Worm (Caenorhabditis elegans) whole organism, young adult: ENCODE data around the gene frm-2.

ENCODE experiments used
- B0336.3 ChIP-seq: fragments of 200-800 bp; sonication (Bioruptor generic); IDR thresholded peaks from 2 replicates; pipeline ENCODE4 v1.3.6; 2022; ENCODE audit warnings: missing genetic modification characterization, missing compliant biosample characterization
- F10E7.11 ChIP-seq: sonication (generic microtip); optimal IDR thresholded peaks from 2 replicates; lab custom pipeline; 2017; ENCODE audit warnings: mild to moderate bottlenecking, missing genetic modification characterization, moderate library complexity, missing compliant biosample characterization
- F37B4.10 ChIP-seq: fragments of 200-800 bp; sonication (Bioruptor generic); IDR thresholded peaks from 2 replicates; pipeline ENCODE4 v1.3.6; 2022; ENCODE audit warnings: missing genetic modification characterization, missing compliant biosample characterization
- F39B2.1 ChIP-seq: fragments of 200-800 bp; sonication (Bioruptor generic); IDR thresholded peaks from 2 replicates; pipeline ENCODE4 v1.3.6; 2022; ENCODE audit warnings: missing genetic modification reagents, missing genetic modification characterization, missing compliant biosample characterization
- F49E8.2 ChIP-seq: sonication (generic microtip); optimal IDR thresholded peaks from 3 replicates; lab custom pipeline; 2017; ENCODE audit warnings: missing genetic modification characterization, mild to moderate bottlenecking, missing compliant biosample characterization, antibody characterized with exemption, moderate library complexity; ENCODE audit not compliant: insufficient read depth
- F55B11.4 ChIP-seq: sonication (generic microtip); optimal IDR thresholded peaks from 2 replicates; lab custom pipeline; 2016; ENCODE audit warnings: missing compliant biosample characterization, missing genetic modification characterization, borderline replicate concordance; ENCODE audit not compliant: insufficient read depth
- K11D2.4 ChIP-seq: fragments of 200-800 bp; sonication (Bioruptor generic); IDR thresholded peaks from 2 replicates; pipeline ENCODE4 v1.3.6; 2022; ENCODE audit warnings: missing genetic modification reagents, missing genetic modification characterization, missing compliant biosample characterization
- K12H6.12 ChIP-seq: fragments of 200-800 bp; sonication (Bioruptor generic); optimal IDR thresholded peaks from 2 replicates; lab custom pipeline; 2018; ENCODE audit warnings: mild to moderate bottlenecking, missing genetic modification characterization, missing compliant biosample characterization
- T07F8.4 ChIP-seq: sonication (generic microtip); optimal IDR thresholded peaks from 2 replicates; lab custom pipeline; 2016; ENCODE audit warnings: mild to moderate bottlenecking, missing genetic modification characterization, moderate library complexity, missing compliant biosample characterization
- T26A5.8 ChIP-seq: sonication (generic microtip); optimal IDR thresholded peaks from 2 replicates; lab custom pipeline; 2016; ENCODE audit warnings: missing genetic modification characterization, missing compliant biosample characterization
- Y53G8AR.9 ChIP-seq: fragments of 200-800 bp; sonication (Bioruptor generic); conservative IDR thresholded peaks from 2 replicates; pipeline ENCODE4 v1.3.6; 2022; ENCODE audit warnings: missing genetic modification reagents, missing genetic modification characterization, missing compliant biosample characterization
- Y56A3A.18 ChIP-seq: fragments of 200-800 bp; sonication (Bioruptor generic); IDR thresholded peaks from 2 replicates; pipeline ENCODE4 v1.3.6; 2022; ENCODE audit warnings: missing genetic modification reagents, missing genetic modification characterization, missing compliant biosample characterization
- aptf-3 ChIP-seq: fragments of 200-800 bp; sonication (Bioruptor generic); IDR thresholded peaks from 2 replicates; pipeline ENCODE4 v1.3.6; 2022; ENCODE audit warnings: missing genetic modification characterization, missing compliant biosample characterization
- bed-2 ChIP-seq: fragments of 200-800 bp; sonication (Bioruptor generic); IDR thresholded peaks from 2 replicates; pipeline ENCODE4 v1.3.6; 2022; ENCODE audit warnings: missing genetic modification reagents, missing genetic modification characterization, missing compliant biosample characterization
- ccch-3 ChIP-seq: fragments of 200-800 bp; sonication (Bioruptor generic); optimal IDR thresholded peaks from 2 replicates; lab custom pipeline; 2018; ENCODE audit warnings: mild to moderate bottlenecking, missing genetic modification characterization, missing compliant biosample characterization
- cebp-1 ChIP-seq, 2 experiments: fragments of 200-800 bp in 1 of 2; sonication (Bioruptor generic) in 1 of 2; sonication (generic microtip) in 1 of 2; IDR thresholded peaks in 1 of 2; optimal IDR thresholded peaks in 1 of 2; 2 replicates each; pipeline versions ENCODE4 v1.3.6 to Lab custom; 2017 to 2022; ENCODE audit warnings: missing compliant biosample characterization in 2 of 2, missing genetic modification characterization in 2 of 2, mild to moderate bottlenecking in 1 of 2, missing genetic modification reagents in 1 of 2, moderate library complexity in 1 of 2
- ceh-40 ChIP-seq: fragments of 200-800 bp; sonication (Bioruptor generic); IDR thresholded peaks from 2 replicates; pipeline ENCODE4 v1.3.6; 2022; ENCODE audit warnings: missing genetic modification characterization, missing compliant biosample characterization
- ceh-79 ChIP-seq: sonication (generic microtip); optimal IDR thresholded peaks from 2 replicates; lab custom pipeline; 2017; ENCODE audit warnings: mild to moderate bottlenecking, missing genetic modification characterization, missing compliant biosample characterization
- die-1 ChIP-seq: sonication (generic microtip); optimal IDR thresholded peaks from 2 replicates; lab custom pipeline; 2016; ENCODE audit warnings: missing genotype, mild to moderate bottlenecking, missing genetic modification characterization, missing compliant biosample characterization
- dox-1 ChIP-seq: fragments of 200-800 bp; sonication (Bioruptor generic); IDR thresholded peaks from 2 replicates; pipeline ENCODE4 v1.3.6; 2022; ENCODE audit warnings: missing genetic modification reagents, missing genetic modification characterization, missing compliant biosample characterization
- egrh-3 ChIP-seq: fragments of 200-800 bp; sonication (Bioruptor generic); IDR thresholded peaks from 2 replicates; pipeline ENCODE4 v1.3.6; 2022; ENCODE audit warnings: missing genetic modification reagents, missing genetic modification characterization, missing compliant biosample characterization
- ekl-4 ChIP-seq: fragments of 200-800 bp; sonication (Bioruptor generic); IDR thresholded peaks from 2 replicates; pipeline ENCODE4 v1.3.6; 2022; ENCODE audit warnings: missing genetic modification reagents, missing genetic modification characterization, missing compliant biosample characterization
- hmg-1.2 ChIP-seq: fragments of 200-800 bp; sonication (Bioruptor generic); IDR thresholded peaks from 2 replicates; pipeline ENCODE4 v1.3.6; 2022; ENCODE audit warnings: missing genetic modification reagents, missing genetic modification characterization, missing compliant biosample characterization
- hsf-1 ChIP-seq: fragments of 200-800 bp; sonication (Bioruptor generic); IDR thresholded peaks from 2 replicates; pipeline ENCODE4 v1.3.6; 2022; ENCODE audit warnings: missing genetic modification reagents, missing genetic modification characterization, missing compliant biosample characterization
- lin-26 ChIP-seq: fragments of 200-800 bp; sonication (Bioruptor generic); IDR thresholded peaks from 2 replicates; pipeline ENCODE4 v1.3.6; 2022; ENCODE audit warnings: missing genetic modification reagents, missing genetic modification characterization, missing compliant biosample characterization
- lsl-1 ChIP-seq: fragments of 200-800 bp; sonication (Bioruptor generic); optimal IDR thresholded peaks from 2 replicates; lab custom pipeline; 2018; ENCODE audit warnings: mild to moderate bottlenecking, missing genetic modification characterization, moderate library complexity, missing compliant biosample characterization
- madf-10 ChIP-seq: sonication (generic microtip); optimal IDR thresholded peaks from 2 replicates; lab custom pipeline; 2016; ENCODE audit warnings: mild to moderate bottlenecking, missing genetic modification characterization, missing compliant biosample characterization
- madf-3 ChIP-seq: fragments of 200-800 bp; sonication (Bioruptor generic); IDR thresholded peaks from 2 replicates; pipeline ENCODE4 v1.3.6; 2022; ENCODE audit warnings: missing genetic modification reagents, missing genetic modification characterization, missing compliant biosample characterization
- madf-6 ChIP-seq: fragments of 200-800 bp; sonication (Bioruptor generic); IDR thresholded peaks from 2 replicates; pipeline ENCODE4 v1.3.6; 2022; ENCODE audit warnings: missing genetic modification reagents, missing genetic modification characterization, missing compliant biosample characterization
- madf-8 ChIP-seq: fragments of 200-800 bp; sonication (Bioruptor generic); conservative IDR thresholded peaks from 2 replicates; pipeline ENCODE4 v1.3.6; 2022; ENCODE audit warnings: missing genetic modification reagents, missing genetic modification characterization, missing compliant biosample characterization
- nhr-80 ChIP-seq: sonication (generic microtip); optimal IDR thresholded peaks from 2 replicates; lab custom pipeline; 2016; ENCODE audit warnings: missing genetic modification characterization, missing compliant biosample characterization
- pha-4 ChIP-seq: fragments of 150-350 bp; sonication (generic microtip); optimal IDR thresholded peaks from 2 replicates; lab custom pipeline; 2014; ENCODE audit warnings: missing biosample characterization, missing genetic modification reagents, missing genetic modification characterization
- repo-1 ChIP-seq: sonication (generic microtip); optimal IDR thresholded peaks from 2 replicates; lab custom pipeline; 2017; ENCODE audit warnings: mild to moderate bottlenecking, missing genetic modification characterization, missing compliant biosample characterization
- sdz-38 ChIP-seq: sonication (generic microtip); optimal IDR thresholded peaks from 2 replicates; lab custom pipeline; 2016; ENCODE audit warnings: missing genotype, missing genetic modification characterization, missing compliant biosample characterization
- sea-2 ChIP-seq: fragments of 200-800 bp; sonication (Bioruptor generic); IDR thresholded peaks from 2 replicates; pipeline ENCODE4 v1.3.6; 2022; ENCODE audit warnings: missing genetic modification characterization, missing compliant biosample characterization
- snpc-1.3 ChIP-seq: sonication (generic microtip); optimal IDR thresholded peaks from 2 replicates; lab custom pipeline; 2017; ENCODE audit warnings: missing genetic modification characterization, mild to moderate bottlenecking, missing compliant biosample characterization, antibody characterized with exemption, moderate library complexity, missing genotype, missing genetic modification reagents; ENCODE audit not compliant: insufficient read depth
- snpc-4 ChIP-seq, 5 experiments: fragments of 150-350 bp in 1 of 5; sonication (generic microtip) in 4 of 5; optimal IDR thresholded peaks; 2 replicates each; lab custom pipeline; 2014 to 2018; ENCODE audit warnings: missing genetic modification characterization in 5 of 5, missing biosample characterization in 3 of 5, antibody characterized with exemption in 2 of 5, mild to moderate bottlenecking in 2 of 5, missing compliant biosample characterization in 2 of 5, missing genotype in 2 of 5, moderate library complexity in 2 of 5, missing genetic modification reagents in 1 of 5
- tlf-1 ChIP-seq: fragments of 200-800 bp; sonication (Bioruptor generic); optimal IDR thresholded peaks from 2 replicates; lab custom pipeline; 2018; ENCODE audit warnings: mild to moderate bottlenecking, missing genetic modification characterization, missing compliant biosample characterization
- unc-62 ChIP-seq: fragments of 150-350 bp; optimal IDR thresholded peaks from 2 replicates; lab custom pipeline; 2014; ENCODE audit warnings: missing biosample characterization, missing genetic modification reagents, missing genetic modification characterization
- zfh-2 ChIP-seq: fragments of 200-800 bp; sonication (Bioruptor generic); conservative IDR thresholded peaks from 2 replicates; pipeline ENCODE4 v1.3.6; 2022; ENCODE audit warnings: missing genetic modification reagents, missing genetic modification characterization, missing compliant biosample characterization
- ztf-6 ChIP-seq: fragments of 200-800 bp; sonication (Bioruptor generic); IDR thresholded peaks from 2 replicates; pipeline ENCODE4 v1.3.6; 2022; ENCODE audit warnings: missing genetic modification reagents, missing genetic modification characterization, missing compliant biosample characterization

frm-2 gene

ce11 chrIII:5964058-5964632, 17.8 kb downstream of the frm-2 start:
- TF ChIP-seq T26A5.8 (tag; lab: Kevin White, UChicago) (no peak), F10E7.11 (no peak), hmg-1.2 (GFP tag; lab: Robert Waterston, UW) (peak; percentile 28; the same call in 1 of the 2 replicates), aptf-3 (no peak), nhr-80 (tag; lab: Kevin White, UChicago) (peak; percentile 79)

ce11 chrIII:5961560-5961959, 20.4 kb downstream of the frm-2 start:
- TF ChIP-seq hmg-1.2 (GFP tag; lab: Robert Waterston, UW), result no peak
- no peak for TF ChIP-seq lin-26
- no peak for TF ChIP-seq ceh-40 (GFP tag; lab: Robert Waterston, UW)
- no peak for TF ChIP-seq madf-3 (GFP tag; lab: Robert Waterston, UW)

ce11 chrIII:5959049-5959448, 22.9 kb downstream of the frm-2 start:
- TF ChIP-seq zfh-2 (no peak), F39B2.1 (GFP tag; lab: Robert Waterston, UW) (no peak), madf-10 (tag; lab: Kevin White, UChicago) (no peak), B0336.3 (GFP tag; lab: Robert Waterston, UW) (no peak), F37B4.10 (GFP tag; lab: Robert Waterston, UW) (no peak), lsl-1 (GFP tag; lab: Kevin White, UChicago) (no peak), T07F8.4 (tag; lab: Kevin White, UChicago) (no peak), Y56A3A.18 (GFP tag; lab: Robert Waterston, UW) (no peak), cebp-1 (GFP tag; IDR thresholded peaks at IDR 0.05; lab: Robert Waterston, UW) (no peak), cebp-1 (tag; optimal IDR thresholded peaks at IDR 0.05; lab: Kevin White, UChicago) (no peak), tlf-1 (GFP tag; lab: Kevin White, UChicago) (no peak), madf-6 (GFP tag; lab: Robert Waterston, UW) (no peak), sdz-38 (no peak), F55B11.4 (tag; lab: Kevin White, UChicago) (no peak), die-1 (tag; lab: Kevin White, UChicago) (no peak), snpc-1.3 (tag; lab: Kevin White, UChicago) (no peak), pha-4 (tag; lab: Kevin White, UChicago) (no peak), K11D2.4 (GFP tag; lab: Robert Waterston, UW) (no peak), egrh-3 (GFP tag; lab: Robert Waterston, UW) (no peak), repo-1 (tag; lab: Kevin White, UChicago) (no peak)

- TF ChIP-seq madf-8, result peak; percentile 60
- no peak for TF ChIP-seq snpc-4 (GFP tag; optimal IDR thresholded peaks at IDR 0.05; lab: Kevin White, UChicago)
- no peak for TF ChIP-seq snpc-4 (tag; optimal IDR thresholded peaks at IDR 0.05; lab: Kevin White, UChicago)
- peak; percentile 17; the same call in 1 of the 2 replicates for TF ChIP-seq hmg-1.2 (GFP tag; lab: Robert Waterston, UW)
- TF ChIP-seq sdz-38, result no peak
- no peak for TF ChIP-seq nhr-80 (tag; lab: Kevin White, UChicago)
- no peak for TF ChIP-seq hsf-1 (GFP tag; lab: Robert Waterston, UW)
- TF ChIP-seq Y53G8AR.9 (GFP tag; lab: Robert Waterston, UW), result no peak
- TF ChIP-seq lsl-1 (GFP tag; lab: Kevin White, UChicago), result peak; percentile 88
- TF ChIP-seq bed-2 (GFP tag; lab: Robert Waterston, UW), result no peak
- TF ChIP-seq unc-62 (GFP tag; lab: Kevin White, UChicago), result no peak
- TF ChIP-seq ekl-4 (GFP tag; lab: Robert Waterston, UW), result no peak
- TF ChIP-seq ceh-79 (tag; lab: Kevin White, UChicago), result no peak
- no peak for TF ChIP-seq ccch-3 (GFP tag; lab: Kevin White, UChicago)
- TF ChIP-seq dox-1 (GFP tag; lab: Robert Waterston, UW), result no peak
- no peak for TF ChIP-seq K12H6.12 (tag; lab: Kevin White, UChicago)
- no peak for TF ChIP-seq sea-2 (GFP tag; lab: Robert Waterston, UW)
- peak; percentile 45 for TF ChIP-seq F49E8.2
- no peak for TF ChIP-seq cebp-1 (GFP tag; IDR thresholded peaks at IDR 0.05; lab: Robert Waterston, UW)
- TF ChIP-seq cebp-1 (tag; optimal IDR thresholded peaks at IDR 0.05; lab: Kevin White, UChicago), result peak; percentile 32
- TF ChIP-seq ztf-6, result no peak
These were observed 23.6 kb downstream of the frm-2 start, which contains the start of the genes nono-1 and nop-1 for ce11 chrIII:5958172-5958886. TSS of gene nono-1 (minus strand) at chrIII:5958246. TSS of gene nop-1 (plus strand) at chrIII:5958722.
